Worm (Caenorhabditis elegans) whole organism, late embryonic: ENCODE results near the gene vit-6.

Experiments used
- F13H6.1 ChIP-seq: sonication (generic microtip); optimal IDR thresholded peaks from 2 replicates; lab custom pipeline; 2016; ENCODE audit warnings: missing genetic modification characterization, missing compliant biosample characterization
- ama-1 ChIP-seq: fragments of 150-350 bp; optimal IDR thresholded peaks from 2 replicates; lab custom pipeline; 2014
- ceh-19 ChIP-seq: fragments of 200-800 bp; sonication (Bioruptor generic); optimal IDR thresholded peaks from 2 replicates; lab custom pipeline; 2018; ENCODE audit warnings: mild to moderate bottlenecking, missing genetic modification characterization, missing compliant biosample characterization
- ceh-45 ChIP-seq: fragments of 200-800 bp; sonication (Bioruptor generic); IDR thresholded peaks from 2 replicates; pipeline ENCODE4 v1.3.6; 2022; ENCODE audit warnings: missing genetic modification reagents, missing genetic modification characterization, missing compliant biosample characterization
- dve-1 ChIP-seq: sonication (generic microtip); optimal IDR thresholded peaks from 2 replicates; lab custom pipeline; 2017; ENCODE audit warnings: antibody characterized with exemption, mild to moderate bottlenecking, missing genetic modification characterization, missing compliant biosample characterization
- gmeb-2 ChIP-seq: sonication (generic microtip); optimal IDR thresholded peaks from 2 replicates; lab custom pipeline; 2016; ENCODE audit warnings: missing genetic modification characterization, inconsistent platforms, missing compliant biosample characterization
- lin-11 ChIP-seq: fragments of 200-800 bp; sonication (Bioruptor generic); optimal IDR thresholded peaks from 2 replicates; lab custom pipeline; 2018; ENCODE audit warnings: mild to moderate bottlenecking, missing genetic modification characterization, missing compliant biosample characterization
- tbx-2 ChIP-seq: sonication (generic microtip); optimal IDR thresholded peaks from 2 replicates; lab custom pipeline; 2016; ENCODE audit warnings: missing genetic modification characterization, missing compliant biosample characterization
- unc-42 ChIP-seq: sonication (generic microtip); optimal IDR thresholded peaks from 2 replicates; lab custom pipeline; 2016; ENCODE audit warnings: missing genotype, missing genetic modification characterization, missing compliant biosample characterization

- TF ChIP-seq tbx-2 (tag; lab: Kevin White, UChicago) (no peak), F13H6.1 (tag; lab: Kevin White, UChicago) (no peak), gmeb-2 (no peak), ceh-19 (GFP tag; lab: Kevin White, UChicago) (no peak), lin-11 (tag; lab: Kevin White, UChicago) (no peak), unc-42 (tag; lab: Kevin White, UChicago) (no peak), dve-1 (no peak), ceh-45 (no peak), ama-1 (lab: Kevin White, UChicago) (no peak)
Observed at ce11 chrIV:8219987-8220386, 41.0 kb upstream of the vit-6 start, which contains the start of gene ocr-2.
